Fruit fly (Drosophila melanogaster) whole organism, embryonic: ENCODE results near the gene org-1.

Experiments
- Adf1 ChIP-seq: fragments of 200-800 bp; sonication (Bioruptor generic); IDR thresholded peaks from 2 replicates; pipeline ENCODE4 v1.3.6; 2022; ENCODE audit warnings: missing biosample characterization, missing genetic modification characterization
- Blimp-1 ChIP-seq: fragments of 200-800 bp; sonication (Bioruptor generic); optimal IDR thresholded peaks from 3 replicates; lab custom pipeline; 2018; ENCODE audit warnings: missing biosample characterization, missing genetic modification characterization, mild to moderate bottlenecking, moderate library complexity, missing genetic modification reagents
- CG10321 ChIP-seq: fragments of 200-800 bp; sonication (Bioruptor generic); IDR thresholded peaks from 2 replicates; pipeline ENCODE4 v1.3.6; 2022; ENCODE audit warnings: missing biosample characterization, missing genetic modification characterization
- CG12155 ChIP-seq: fragments of 200-800 bp; sonication (Bioruptor generic); optimal IDR thresholded peaks from 3 replicates; lab custom pipeline; 2016; ENCODE audit warnings: missing biosample characterization, missing genetic modification characterization
- CG12769 ChIP-seq: fragments of 200-800 bp; sonication (Bioruptor generic); optimal IDR thresholded peaks from 2 replicates; lab custom pipeline; 2019; ENCODE audit warnings: missing biosample characterization, mild to moderate bottlenecking, missing genetic modification characterization, moderate library complexity
- CG13296 ChIP-seq: fragments of 200-800 bp; sonication (Bioruptor generic); optimal IDR thresholded peaks from 3 replicates; lab custom pipeline; 2018; ENCODE audit warnings: missing biosample characterization, mild to moderate bottlenecking, missing genetic modification characterization
- CG14860 ChIP-seq: fragments of 200-800 bp; sonication (Bioruptor generic); IDR thresholded peaks from 3 replicates; pipeline ENCODE4 v1.3.6; 2022; ENCODE audit warnings: missing biosample characterization, missing genetic modification characterization; ENCODE audit not compliant: partially characterized antibody
- CG15073 ChIP-seq: fragments of 200-800 bp; sonication (Bioruptor generic); optimal IDR thresholded peaks from 2 replicates; lab custom pipeline; 2016; ENCODE audit warnings: missing biosample characterization, missing genetic modification characterization
- CG15269 ChIP-seq: fragments of 200-800 bp; sonication (Bioruptor generic); optimal IDR thresholded peaks from 2 replicates; lab custom pipeline; 2018; ENCODE audit warnings: missing biosample characterization, mild to moderate bottlenecking, missing genetic modification characterization, moderate library complexity
- CG1602 ChIP-seq: fragments of 200-800 bp; sonication (Bioruptor generic); optimal IDR thresholded peaks from 3 replicates; lab custom pipeline; 2016; ENCODE audit warnings: missing biosample characterization, missing genetic modification characterization
- CG17328 ChIP-seq: fragments of 200-800 bp; sonication (Bioruptor generic); IDR thresholded peaks from 2 replicates; pipeline ENCODE4 v1.3.6; 2022; ENCODE audit warnings: missing biosample characterization, missing genetic modification characterization
- CG17385 ChIP-seq: fragments of 200-800 bp; sonication (Bioruptor generic); optimal IDR thresholded peaks from 3 replicates; lab custom pipeline; 2018; ENCODE audit warnings: missing biosample characterization, mild to moderate bottlenecking, missing genetic modification characterization
- CG1792 ChIP-seq: fragments of 200-800 bp; sonication (Bioruptor generic); optimal IDR thresholded peaks from 2 replicates; lab custom pipeline; 2016; ENCODE audit warnings: missing biosample characterization, missing genetic modification characterization
- CG2202 ChIP-seq: fragments of 200-800 bp; sonication (Bioruptor generic); optimal IDR thresholded peaks from 2 replicates; lab custom pipeline; 2018; ENCODE audit warnings: missing biosample characterization, mild to moderate bottlenecking, missing genetic modification characterization
- CG2875 ChIP-seq: fragments of 200-800 bp; sonication (Bioruptor generic); optimal IDR thresholded peaks from 2 replicates; lab custom pipeline; 2017; ENCODE audit warnings: missing biosample characterization, mild to moderate bottlenecking, missing genetic modification characterization, missing genetic modification reagents
- CG30020 ChIP-seq: fragments of 200-800 bp; optimal IDR thresholded peaks from 2 replicates; lab custom pipeline; 2019; ENCODE audit warnings: missing biosample characterization, mild to moderate bottlenecking, missing genetic modification characterization, moderate library complexity
- CG34224 ChIP-seq: fragments of 200-800 bp; sonication (Bioruptor generic); IDR thresholded peaks from 3 replicates; pipeline ENCODE4 v1.3.6; 2022; ENCODE audit warnings: missing biosample characterization, missing genetic modification characterization; ENCODE audit not compliant: partially characterized antibody
- CG4360 ChIP-seq: fragments of 200-800 bp; sonication (Bioruptor generic); IDR thresholded peaks from 2 replicates; pipeline ENCODE4 v1.3.6; 2022; ENCODE audit warnings: missing biosample characterization, missing genetic modification characterization
- CHES-1-like ChIP-seq: fragments of 200-800 bp; sonication (Bioruptor generic); optimal IDR thresholded peaks from 2 replicates; lab custom pipeline; 2016; ENCODE audit warnings: missing biosample characterization, missing genetic modification characterization
- Deaf1 ChIP-seq: fragments of 200-800 bp; optimal IDR thresholded peaks from 3 replicates; lab custom pipeline; 2019; ENCODE audit warnings: missing biosample characterization, mild to moderate bottlenecking, missing genetic modification characterization, moderate library complexity
- Eip74EF ChIP-seq, 2 experiments: fragments of 200-800 bp in 1 of 2; fragments of >200 bp in 1 of 2; sonication (Bioruptor generic) in 1 of 2; optimal IDR thresholded peaks; 2 replicates each; lab custom pipeline; 2017 to 2019; ENCODE audit warnings: missing biosample characterization in 2 of 2, missing genetic modification characterization in 2 of 2, mild to moderate bottlenecking in 1 of 2, moderate library complexity in 1 of 2
- Elba2 ChIP-seq: fragments of 200-800 bp; sonication (Bioruptor generic); optimal IDR thresholded peaks from 3 replicates; lab custom pipeline; 2016; ENCODE audit warnings: missing biosample characterization, missing genetic modification characterization
- Ets97D ChIP-seq: fragments of 200-800 bp; sonication (Bioruptor generic); optimal IDR thresholded peaks from 3 replicates; lab custom pipeline; 2016; ENCODE audit warnings: missing biosample characterization, missing genetic modification characterization
- Hmx ChIP-seq: fragments of 200-800 bp; sonication (Bioruptor generic); optimal IDR thresholded peaks from 2 replicates; lab custom pipeline; 2016; ENCODE audit warnings: missing biosample characterization, missing genetic modification characterization
- Hsf ChIP-seq: fragments of 200-800 bp; sonication (Bioruptor generic); optimal IDR thresholded peaks from 3 replicates; lab custom pipeline; 2016; ENCODE audit warnings: missing biosample characterization, missing genetic modification characterization
- MBD-R2 ChIP-seq: fragments of 200-800 bp; sonication (Bioruptor generic); IDR thresholded peaks from 2 replicates; pipeline ENCODE4 v1.3.6; 2022; ENCODE audit warnings: missing biosample characterization, missing genetic modification characterization
- Max ChIP-seq: fragments of 200-800 bp; sonication (Bioruptor generic); optimal IDR thresholded peaks from 2 replicates; lab custom pipeline; 2016; ENCODE audit warnings: missing biosample characterization, mild to moderate bottlenecking, missing genetic modification characterization
- Myb ChIP-seq: fragments of 200-800 bp; sonication (Bioruptor generic); optimal IDR thresholded peaks from 2 replicates; lab custom pipeline; 2016; ENCODE audit warnings: missing biosample characterization, missing genetic modification characterization
- Neu2 ChIP-seq: fragments of 200-800 bp; sonication (Bioruptor generic); optimal IDR thresholded peaks from 3 replicates; lab custom pipeline; 2016; ENCODE audit warnings: missing biosample characterization, missing genetic modification characterization, borderline replicate concordance
- Rx ChIP-seq: fragments of 200-800 bp; sonication (Bioruptor generic); IDR thresholded peaks from 2 replicates; pipeline ENCODE4 v1.3.6; 2022; ENCODE audit warnings: missing biosample characterization, missing genetic modification characterization
- Vsx1 ChIP-seq: fragments of 200-800 bp; sonication (Bioruptor generic); optimal IDR thresholded peaks from 2 replicates; lab custom pipeline; 2017; ENCODE audit warnings: missing biosample characterization, mild to moderate bottlenecking, missing genetic modification characterization, missing genetic modification reagents
- ac ChIP-seq: fragments of 200-800 bp; sonication (Bioruptor generic); optimal IDR thresholded peaks from 3 replicates; lab custom pipeline; 2017; ENCODE audit warnings: missing biosample characterization, mild to moderate bottlenecking, missing genetic modification characterization
- al ChIP-seq: fragments of 200-800 bp; sonication (Bioruptor generic); IDR thresholded peaks from 2 replicates; pipeline ENCODE4 v1.3.6; 2022; ENCODE audit warnings: missing biosample characterization, missing genetic modification characterization
- aop ChIP-seq: fragments of 200-800 bp; sonication (Bioruptor generic); IDR thresholded peaks from 2 replicates; pipeline ENCODE4 v1.3.6; 2022; ENCODE audit warnings: missing biosample characterization, missing genetic modification characterization
- ash1 ChIP-seq: fragments of 200-800 bp; sonication (Bioruptor generic); optimal IDR thresholded peaks from 2 replicates; lab custom pipeline; 2018; ENCODE audit warnings: missing biosample characterization, mild to moderate bottlenecking, missing genetic modification characterization
- btn ChIP-seq: fragments of 200-800 bp; sonication (Bioruptor generic); optimal IDR thresholded peaks from 2 replicates; lab custom pipeline; 2016; ENCODE audit warnings: missing biosample characterization, missing genetic modification characterization
- caup ChIP-seq: fragments of 200-800 bp; sonication (Bioruptor generic); optimal IDR thresholded peaks from 3 replicates; lab custom pipeline; 2017; ENCODE audit warnings: missing biosample characterization, mild to moderate bottlenecking, missing genetic modification characterization, moderate library complexity; ENCODE audit not compliant: severe bottlenecking
- dmrt11E ChIP-seq: fragments of 200-800 bp; sonication (Bioruptor generic); optimal IDR thresholded peaks from 3 replicates; lab custom pipeline; 2018; ENCODE audit warnings: missing biosample characterization, mild to moderate bottlenecking, missing genetic modification characterization, moderate library complexity
- gt ChIP-seq: fragments of 200-800 bp; sonication (Bioruptor generic); IDR thresholded peaks from 2 replicates; pipeline ENCODE4 v1.3.6; 2022; ENCODE audit warnings: missing biosample characterization, missing genetic modification characterization
- hkb ChIP-seq, 2 experiments: fragments of 200-800 bp in 1 of 2; fragments of >200 bp in 1 of 2; sonication (Bioruptor generic) in 1 of 2; IDR thresholded peaks in 1 of 2; optimal IDR thresholded peaks in 1 of 2; 2 replicates each; pipeline versions ENCODE4 v1.3.6 to Lab custom; 2017 to 2022; ENCODE audit warnings: missing biosample characterization in 1 of 2, missing genetic modification characterization in 1 of 2
- jigr1 ChIP-seq: fragments of 200-800 bp; sonication (Bioruptor generic); IDR thresholded peaks from 3 replicates; pipeline ENCODE4 v1.3.6; 2022; ENCODE audit warnings: missing biosample characterization, missing genetic modification characterization
- onecut ChIP-seq: fragments of 200-800 bp; sonication (Bioruptor generic); IDR thresholded peaks from 2 replicates; pipeline ENCODE4 v1.3.6; 2022; ENCODE audit warnings: missing biosample characterization, missing genetic modification characterization
- pan ChIP-seq, 4 experiments: fragments of >200 bp in 3 of 4; fragments of 200-800 bp in 1 of 4; sonication (Bioruptor generic) in 1 of 4; optimal IDR thresholded peaks in 3 of 4; IDR thresholded peaks in 1 of 4; 2 replicates each; pipeline versions ENCODE4 v1.3.6 to Lab custom; 2017 to 2022; ENCODE audit warnings: missing biosample characterization in 2 of 4, missing genetic modification characterization in 2 of 4, mixed read lengths in 1 of 4
- pho ChIP-seq: fragments of 200-800 bp; sonication (Bioruptor generic); optimal IDR thresholded peaks from 2 replicates; lab custom pipeline; 2016; ENCODE audit warnings: missing biosample characterization, missing genetic modification characterization
- schlank ChIP-seq: fragments of 200-800 bp; sonication (Bioruptor generic); optimal IDR thresholded peaks from 2 replicates; lab custom pipeline; 2018; ENCODE audit warnings: missing biosample characterization, mild to moderate bottlenecking, missing genetic modification characterization
- stc ChIP-seq: fragments of 200-800 bp; sonication (Bioruptor generic); IDR thresholded peaks from 2 replicates; pipeline ENCODE4 v1.3.6; 2022; ENCODE audit warnings: missing biosample characterization, missing genetic modification characterization
- tin ChIP-seq: fragments of 200-800 bp; sonication (Bioruptor generic); optimal IDR thresholded peaks from 3 replicates; lab custom pipeline; 2016; ENCODE audit warnings: missing biosample characterization, missing genetic modification characterization
- unc-4 ChIP-seq: fragments of 200-800 bp; sonication (Bioruptor generic); IDR thresholded peaks from 2 replicates; pipeline ENCODE4 v1.3.6; 2022; ENCODE audit warnings: missing biosample characterization, missing genetic modification characterization; ENCODE audit not compliant: partially characterized antibody

org-1 gene

dm6 chrX:8399019-8399623 is 55.7 kb downstream of the org-1 start (continued):
- 0 out of 3 replicates have a peak, but pooled peaks have one; percentile 4 for TF ChIP-seq CG14860
- TF ChIP-seq pho, result no peak
- TF ChIP-seq CG17328 (GFP tag; lab: Robert Waterston, UW), result no peak
- TF ChIP-seq tin (GFP tag; lab: Kevin White, UChicago), result no peak
- no peak for TF ChIP-seq CG12155 (GFP tag; lab: Kevin White, UChicago)
- TF ChIP-seq Vsx1 (GFP tag; lab: Kevin White, UChicago), result no peak
- TF ChIP-seq CG13296 (GFP tag; lab: Kevin White, UChicago), result no peak
- TF ChIP-seq gt, result no peak
- TF ChIP-seq caup (GFP tag; lab: Kevin White, UChicago), result no peak
- no peak for TF ChIP-seq Rx
- no peak for TF ChIP-seq unc-4
- no peak for TF ChIP-seq CG4360
- TF ChIP-seq CG34224, result no peak
- TF ChIP-seq CG1602 (GFP tag; lab: Kevin White, UChicago), result no peak
- TF ChIP-seq Hmx (GFP tag; lab: Kevin White, UChicago), result no peak
- TF ChIP-seq CG15073 (GFP tag; lab: Kevin White, UChicago), result no peak
- TF ChIP-seq Blimp-1 (GFP tag; lab: Kevin White, UChicago), result no peak
- TF ChIP-seq CG17385 (GFP tag; lab: Kevin White, UChicago), result peak; percentile 6
- no peak for TF ChIP-seq ac (GFP tag; lab: Kevin White, UChicago)
- TF ChIP-seq Max, result no peak
- no peak for TF ChIP-seq CG12769 (tag; lab: Kevin White, UChicago)
- TF ChIP-seq CG15269, result no peak
- no peak for TF ChIP-seq CG10321 (GFP tag; lab: Robert Waterston, UW)
- TF ChIP-seq Hsf (GFP tag; lab: Kevin White, UChicago), result no peak
- TF ChIP-seq Ets97D (GFP tag; lab: Kevin White, UChicago), result no peak
- TF ChIP-seq Elba2, result no peak

DNA sequence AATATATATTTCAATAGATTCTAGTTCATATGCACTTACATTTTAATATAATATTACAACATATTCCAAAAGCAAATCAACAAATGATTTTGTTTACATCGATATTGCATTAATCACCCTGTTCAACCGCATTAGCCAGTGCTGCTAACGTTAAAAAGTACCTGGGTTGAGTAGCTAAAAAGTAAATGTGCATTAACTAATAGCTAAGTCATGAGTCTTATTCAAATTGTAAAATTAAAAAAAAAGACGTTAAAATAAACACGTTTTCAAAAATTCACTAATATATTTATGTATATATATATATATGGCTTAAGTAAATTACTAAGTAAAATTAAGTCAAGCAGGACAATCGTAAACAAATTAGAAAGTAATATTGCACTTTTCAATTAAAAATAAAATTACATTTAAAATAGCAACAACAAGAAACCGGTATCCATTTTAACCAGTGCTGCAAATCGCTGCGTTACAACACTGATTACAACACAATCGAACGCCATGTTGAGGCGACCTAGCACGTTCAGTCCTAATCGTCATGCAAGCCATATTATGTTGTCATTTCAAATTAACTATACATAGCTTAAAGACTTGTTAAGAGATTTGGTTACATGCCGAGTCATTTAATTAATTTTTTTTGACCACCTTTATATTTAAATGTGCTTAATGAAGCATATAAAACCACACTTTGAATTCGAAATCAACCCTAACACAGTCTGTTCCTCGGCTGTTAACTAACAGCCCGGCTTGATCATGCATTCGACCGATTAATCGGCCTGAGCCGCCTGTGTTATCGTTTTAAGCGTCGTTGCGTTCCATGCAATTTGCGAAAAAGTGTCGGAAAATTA is 56.5 kb downstream of the org-1 start, which contains the start of gene CG10555:
Gene CG10555 (plus strand): TSS at position 764 of the 842 bp plus-strand sequence.
- TF ChIP-seq MBD-R2 (GFP tag; lab: Robert Waterston, UW) (peak; percentile 29; the same call in 1 of the 2 replicates), CG2875 (peak; percentile 28), stc (GFP tag; lab: Robert Waterston, UW) (peak; percentile 84), jigr1 (GFP tag; lab: Robert Waterston, UW) (peak; percentile 72; the same call in 2 of the 3 replicates), pan (optimal IDR thresholded peaks at IDR 0.05; lab: Kevin White, UChicago) (no peak), pan (GFP tag; optimal IDR thresholded peaks at IDR 0.05 in 1 of 2, IDR thresholded peaks at IDR 0.05 in 1 of 2) (peak in 1 of 2 experiments; percentile 89), dmrt11E (peak; percentile 97), btn (GFP tag; lab: Kevin White, UChicago) (peak; percentile 68), hkb (optimal IDR thresholded peaks at IDR 0.05; lab: Kevin White, UChicago) (peak; percentile 95), hkb (GFP tag; IDR thresholded peaks at IDR 0.05; lab: Robert Waterston, UW) (peak; percentile 82), CG1792 (peak; percentile 99), onecut (GFP tag; lab: Robert Waterston, UW) (peak; percentile 81), CHES-1-like (GFP tag; lab: Kevin White, UChicago) (peak; percentile 85), schlank (tag; lab: Kevin White, UChicago) (peak; percentile 47), ash1 (no peak), CG2202 (tag; lab: Kevin White, UChicago) (peak; percentile 32), al (GFP tag; lab: Robert Waterston, UW) (peak; percentile 74), Deaf1 (tag; lab: Kevin White, UChicago) (peak; percentile 28), Eip74EF (GFP tag; optimal IDR thresholded peaks at IDR 0.05; lab: Kevin White, UChicago) (peak in 1 of 2 experiments; percentile 33), aop (GFP tag; lab: Robert Waterston, UW) (0 out of 2 replicates have a peak, but pooled peaks have one; percentile 48), Adf1 (GFP tag; lab: Robert Waterston, UW) (peak; percentile 54), Neu2 (GFP tag; lab: Kevin White, UChicago) (peak; percentile 38), CG30020 (tag; lab: Kevin White, UChicago) (peak; percentile 84), Myb (GFP tag; lab: Kevin White, UChicago) (peak; percentile 80)
